Worm (Caenorhabditis elegans) whole organism, L1 larva: ENCODE data around the gene Y54F10AL.1.

ENCODE experiments used
- C04F5.9 ChIP-seq: sonication (generic microtip); optimal IDR thresholded peaks from 2 replicates; lab custom pipeline; 2016; ENCODE audit warnings: missing genetic modification characterization, missing compliant biosample characterization
- C34B4.2 ChIP-seq: sonication (generic microtip); optimal IDR thresholded peaks from 2 replicates; lab custom pipeline; 2017; ENCODE audit warnings: mild to moderate bottlenecking, missing genetic modification characterization, missing compliant biosample characterization
- F16B12.6 ChIP-seq: fragments of 150-350 bp; optimal IDR thresholded peaks from 2 replicates; lab custom pipeline; 2014; ENCODE audit warnings: missing biosample characterization, missing genetic modification characterization
- aly-2 ChIP-seq: fragments of 150-350 bp; optimal IDR thresholded peaks from 2 replicates; lab custom pipeline; 2014; ENCODE audit warnings: missing biosample characterization, missing genetic modification characterization
- ama-1 ChIP-seq: fragments of 150-350 bp; optimal IDR thresholded peaks from 2 replicates; lab custom pipeline; 2014
- blmp-1 ChIP-seq: fragments of 150-350 bp; optimal IDR thresholded peaks from 2 replicates; lab custom pipeline; 2014; ENCODE audit warnings: missing biosample characterization, missing genetic modification characterization
- ceh-63 ChIP-seq: fragments of 200-800 bp; sonication (Bioruptor generic); optimal IDR thresholded peaks from 2 replicates; lab custom pipeline; 2018; ENCODE audit warnings: mild to moderate bottlenecking, missing genetic modification characterization, missing compliant biosample characterization
- ceh-8 ChIP-seq: fragments of 200-800 bp; sonication (Bioruptor generic); optimal IDR thresholded peaks from 2 replicates; lab custom pipeline; 2018; ENCODE audit warnings: mild to moderate bottlenecking, missing genetic modification characterization, moderate library complexity, missing compliant biosample characterization
- ceh-82 ChIP-seq, 3 experiments: fragments of 150-350 bp in 1 of 3; sonication (generic microtip) in 2 of 3; optimal IDR thresholded peaks; 2 replicates each; lab custom pipeline; 2014 to 2017; ENCODE audit warnings: missing biosample characterization in 3 of 3, missing genetic modification characterization in 3 of 3
- ces-1 ChIP-seq: fragments of 150-350 bp; optimal IDR thresholded peaks from 2 replicates; lab custom pipeline; 2014; ENCODE audit warnings: missing biosample characterization, missing genetic modification reagents, missing genetic modification characterization
- dsc-1 ChIP-seq: sonication (generic microtip); optimal IDR thresholded peaks from 2 replicates; lab custom pipeline; 2016; ENCODE audit warnings: mild to moderate bottlenecking, missing genetic modification characterization, missing compliant biosample characterization
- efl-1 ChIP-seq, 4 experiments: fragments of 150-350 bp; optimal IDR thresholded peaks in 3 of 4; peaks in 1 of 4; 1 replicate in 1 of 4; 2 replicates in 3 of 4; lab custom pipeline; 2014; ENCODE audit warnings: missing biosample characterization in 2 of 4, missing genetic modification characterization in 2 of 4, missing genetic modification reagents in 2 of 4
- egl-13 ChIP-seq: sonication (generic microtip); optimal IDR thresholded peaks from 2 replicates; lab custom pipeline; 2016; ENCODE audit warnings: missing genotype, missing genetic modification reagents, missing genetic modification characterization, missing compliant biosample characterization
- elt-2 ChIP-seq: sonication (generic microtip); optimal IDR thresholded peaks from 2 replicates; lab custom pipeline; 2016; ENCODE audit warnings: missing genetic modification characterization, mild to moderate bottlenecking, inconsistent platforms, missing compliant biosample characterization, missing genetic modification reagents
- elt-3 ChIP-seq, 6 experiments: fragments of 150-350 bp in 1 of 6; sonication (generic microtip); optimal IDR thresholded peaks; 2 replicates each; lab custom pipeline; 2017 to 2018; ENCODE audit warnings: missing biosample characterization in 6 of 6, missing genetic modification characterization in 6 of 6, inconsistent platforms in 1 of 6
- hlh-17 ChIP-seq: fragments of 200-800 bp; sonication (Bioruptor generic); optimal IDR thresholded peaks from 2 replicates; lab custom pipeline; 2018; ENCODE audit warnings: missing genetic modification characterization, mild to moderate bottlenecking, missing compliant biosample characterization, moderate library complexity, borderline replicate concordance
- hlh-4 ChIP-seq: sonication (generic microtip); optimal IDR thresholded peaks from 2 replicates; lab custom pipeline; 2016; ENCODE audit warnings: mild to moderate bottlenecking, missing genetic modification characterization, missing compliant biosample characterization
- irx-1 ChIP-seq: sonication (generic microtip); optimal IDR thresholded peaks from 2 replicates; lab custom pipeline; 2016; ENCODE audit warnings: missing genetic modification characterization, missing compliant biosample characterization
- isw-1 ChIP-seq: fragments of 200-800 bp; sonication (Bioruptor generic); IDR thresholded peaks from 2 replicates; pipeline ENCODE4 v1.3.6; 2022; ENCODE audit warnings: missing genetic modification characterization, missing compliant biosample characterization
- jun-1 ChIP-seq: fragments of 150-350 bp; optimal IDR thresholded peaks from 2 replicates; lab custom pipeline; 2014; ENCODE audit warnings: missing biosample characterization, missing genetic modification reagents, missing genetic modification characterization
- lin-13 ChIP-seq: fragments of 150-350 bp; optimal IDR thresholded peaks from 2 replicates; lab custom pipeline; 2014; ENCODE audit warnings: missing biosample characterization, missing genetic modification reagents, missing genetic modification characterization
- lin-14 ChIP-seq: fragments of 200-800 bp; sonication (Bioruptor generic); optimal IDR thresholded peaks from 2 replicates; lab custom pipeline; 2018; ENCODE audit warnings: mild to moderate bottlenecking, missing genetic modification characterization, moderate library complexity, missing compliant biosample characterization
- mab-9 ChIP-seq: fragments of 200-800 bp; sonication (Bioruptor generic); IDR thresholded peaks from 2 replicates; pipeline ENCODE4 v1.3.6; 2022; ENCODE audit warnings: missing genetic modification reagents, missing genetic modification characterization, missing compliant biosample characterization
- nhr-12 ChIP-seq: sonication (generic microtip); optimal IDR thresholded peaks from 2 replicates; lab custom pipeline; 2017; ENCODE audit warnings: missing biosample characterization, missing genetic modification characterization
- nhr-19 ChIP-seq: fragments of 200-800 bp; sonication (Bioruptor generic); conservative IDR thresholded peaks from 2 replicates; pipeline ENCODE4 v1.3.6; 2022; ENCODE audit warnings: missing genetic modification characterization, missing compliant biosample characterization
- nhr-20 ChIP-seq: sonication (generic microtip); optimal IDR thresholded peaks from 2 replicates; lab custom pipeline; 2016; ENCODE audit warnings: mild to moderate bottlenecking, missing genetic modification characterization, missing compliant biosample characterization
- nhr-237 ChIP-seq: fragments of 150-350 bp; optimal IDR thresholded peaks from 2 replicates; lab custom pipeline; 2014; ENCODE audit warnings: missing biosample characterization, missing genetic modification characterization
- nhr-28 ChIP-seq: fragments of 150-350 bp; optimal IDR thresholded peaks from 2 replicates; lab custom pipeline; 2014; ENCODE audit warnings: missing biosample characterization, missing genetic modification characterization
- nhr-84 ChIP-seq: sonication (generic microtip); optimal IDR thresholded peaks from 2 replicates; lab custom pipeline; 2017; ENCODE audit warnings: missing biosample characterization, missing genetic modification characterization
- pag-3 ChIP-seq: sonication (generic microtip); optimal IDR thresholded peaks from 2 replicates; lab custom pipeline; 2017; ENCODE audit warnings: missing genetic modification characterization, mild to moderate bottlenecking, missing compliant biosample characterization, antibody characterized with exemption, borderline replicate concordance; ENCODE audit not compliant: insufficient read depth
- skn-1 ChIP-seq: fragments of 150-350 bp; optimal IDR thresholded peaks from 2 replicates; lab custom pipeline; 2014; ENCODE audit warnings: missing biosample characterization, missing genetic modification characterization
- snpc-4 ChIP-seq: fragments of 150-350 bp; optimal IDR thresholded peaks from 2 replicates; lab custom pipeline; 2014; ENCODE audit warnings: missing biosample characterization, missing genetic modification characterization
- snu-23 ChIP-seq: sonication (generic microtip); optimal IDR thresholded peaks from 2 replicates; lab custom pipeline; 2016; ENCODE audit warnings: missing genetic modification characterization, missing compliant biosample characterization
- sup-37 ChIP-seq: fragments of 200-800 bp; sonication (Bioruptor generic); optimal IDR thresholded peaks from 2 replicates; lab custom pipeline; 2018; ENCODE audit warnings: mild to moderate bottlenecking, missing genetic modification characterization, missing compliant biosample characterization
- tbx-2 ChIP-seq: sonication (generic microtip); optimal IDR thresholded peaks from 2 replicates; lab custom pipeline; 2016; ENCODE audit warnings: missing genetic modification characterization, missing compliant biosample characterization
- tlp-1 ChIP-seq: fragments of 150-350 bp; optimal IDR thresholded peaks from 2 replicates; lab custom pipeline; 2014; ENCODE audit warnings: missing biosample characterization, missing genetic modification characterization
- unc-30 ChIP-seq: sonication (generic microtip); optimal IDR thresholded peaks from 2 replicates; lab custom pipeline; 2017; ENCODE audit warnings: missing biosample characterization, missing genetic modification characterization
- unc-86 ChIP-seq: sonication (generic microtip); optimal IDR thresholded peaks from 2 replicates; lab custom pipeline; 2016; ENCODE audit warnings: missing genetic modification characterization, missing compliant biosample characterization
- zag-1 ChIP-seq: fragments of 150-350 bp; optimal IDR thresholded peaks from 2 replicates; lab custom pipeline; 2014; ENCODE audit warnings: missing biosample characterization, missing genetic modification characterization
- ztf-11 ChIP-seq, 2 experiments: sonication (generic microtip); optimal IDR thresholded peaks; 2 replicates each; lab custom pipeline; 2016 to 2017; ENCODE audit warnings: missing genetic modification characterization in 2 of 2, missing biosample characterization in 1 of 2, missing compliant biosample characterization in 1 of 2
- ztf-4 ChIP-seq: fragments of 150-350 bp; optimal IDR thresholded peaks from 2 replicates; lab custom pipeline; 2014; ENCODE audit warnings: missing biosample characterization, missing genetic modification characterization

Y54F10AL.1 gene

ce11 chrIII:2528621-2529113 lies 41.2 kb downstream of the Y54F10AL.1 start, which contains the start of the genes Y54F10AM.15, rbc-2 and ndua-8 (continued):
- TF ChIP-seq nhr-20 (peak; percentile 90), ztf-11 (tag; optimal IDR thresholded peaks at IDR 0.05; lab: Kevin White, UChicago) (peak in 1 of 2 experiments; percentile 65), ceh-8 (peak; percentile 52), dsc-1 (tag; lab: Kevin White, UChicago) (peak; percentile 89), nhr-19 (GFP tag; lab: Robert Waterston, UW) (peak; percentile 94), egl-13 (tag; lab: Kevin White, UChicago) (peak; percentile 72), snu-23 (peak; percentile 96), lin-13 (GFP tag; lab: Kevin White, UChicago) (peak; percentile 94), ces-1 (GFP tag; lab: Kevin White, UChicago) (no peak), tlp-1 (tag; lab: Kevin White, UChicago) (no peak), nhr-12 (tag; lab: Kevin White, UChicago) (no peak), ztf-4 (tag; lab: Kevin White, UChicago) (peak; percentile 88), nhr-84 (tag; lab: Kevin White, UChicago) (no peak), aly-2 (tag; lab: Kevin White, UChicago) (peak; percentile 70), unc-86 (peak; percentile 93), unc-30 (tag; lab: Kevin White, UChicago) (no peak), lin-14 (GFP tag; lab: Kevin White, UChicago) (no peak), pag-3 (tag; lab: Kevin White, UChicago) (no peak), snpc-4 (tag; lab: Kevin White, UChicago) (peak; percentile 72), zag-1 (peak; percentile 51), irx-1 (peak; percentile 87), hlh-17 (GFP tag; lab: Kevin White, UChicago) (no peak), F16B12.6 (tag; lab: Kevin White, UChicago) (peak; percentile 72), ama-1 (no peak), jun-1 (peak; percentile 85), nhr-237 (tag; lab: Kevin White, UChicago) (peak; percentile 72), nhr-28 (tag; lab: Kevin White, UChicago) (no peak), ceh-63 (no peak), C34B4.2 (no peak), tbx-2 (peak; percentile 93), elt-3 (tag; optimal IDR thresholded peaks at IDR 0.05; lab: Kevin White, UChicago) (peak in 4 of 6 experiments; percentile 38 to 86 (median 67)), C04F5.9 (tag; lab: Kevin White, UChicago) (peak; percentile 88), skn-1 (peak; percentile 94), ceh-82 (tag; optimal IDR thresholded peaks at IDR 0.05; lab: Kevin White, UChicago) (peak; percentile 97 to 98 (median 98)), sup-37 (GFP tag; lab: Kevin White, UChicago) (peak; percentile 59), elt-2 (tag; lab: Kevin White, UChicago) (peak; percentile 63), efl-1 (optimal IDR thresholded peaks at IDR 0.05; lab: Kevin White, UChicago) (peak; percentile 92 to 93), efl-1 (GFP tag; optimal IDR thresholded peaks at IDR 0.05 in 1 of 2; lab: Kevin White, UChicago) (peak; percentile 83 to 98)

- no peak for TF ChIP-seq ama-1
- no peak for TF ChIP-seq mab-9 (GFP tag; lab: Robert Waterston, UW)
- no peak for TF ChIP-seq isw-1 (GFP tag; lab: Robert Waterston, UW)
- no peak for TF ChIP-seq blmp-1 (tag; lab: Kevin White, UChicago)
- no peak for TF ChIP-seq ztf-4 (tag; lab: Kevin White, UChicago)
- no peak for TF ChIP-seq nhr-19 (GFP tag; lab: Robert Waterston, UW)
- TF ChIP-seq hlh-4 (tag; lab: Kevin White, UChicago) = no peak
- TF ChIP-seq, all 84 proteins: peak for 0
Measured at ce11 chrIII:2530313-2530712, 42.8 kb downstream of the Y54F10AL.1 start, which contains the start of gene cone-1. TSS of gene cone-1 (plus strand) at chrIII:2530613.
